Fruit fly (Drosophila melanogaster) whole organism, embryonic: ENCODE measurements around the gene CG5445.

Experiments used
- Abd-B ChIP-seq: fragments of 200-800 bp; sonication (Bioruptor generic); optimal IDR thresholded peaks from 2 replicates; lab custom pipeline; 2018; ENCODE audit warnings: missing biosample characterization, mild to moderate bottlenecking, missing genetic modification characterization, moderate library complexity
- Adf1 ChIP-seq: fragments of 200-800 bp; sonication (Bioruptor generic); IDR thresholded peaks from 2 replicates; pipeline ENCODE4 v1.3.6; 2022; ENCODE audit warnings: missing biosample characterization, missing genetic modification characterization
- B-H2 ChIP-seq: fragments of 200-800 bp; sonication (Bioruptor generic); optimal IDR thresholded peaks from 2 replicates; lab custom pipeline; 2018; ENCODE audit warnings: missing biosample characterization, mild to moderate bottlenecking, missing genetic modification characterization
- CG10147 ChIP-seq: fragments of 200-800 bp; sonication (Bioruptor generic); optimal IDR thresholded peaks from 2 replicates; lab custom pipeline; 2019; ENCODE audit warnings: missing biosample characterization, mild to moderate bottlenecking, missing genetic modification characterization, moderate library complexity
- CG11085 ChIP-seq: fragments of 200-800 bp; sonication (Bioruptor generic); IDR thresholded peaks from 2 replicates; pipeline ENCODE4 v1.3.6; 2022; ENCODE audit warnings: missing biosample characterization, missing genetic modification characterization
- CG11504 ChIP-seq: fragments of 200-800 bp; sonication (Bioruptor generic); optimal IDR thresholded peaks from 3 replicates; lab custom pipeline; 2019; ENCODE audit warnings: missing biosample characterization, mild to moderate bottlenecking, missing genetic modification characterization, moderate library complexity
- CG12236 ChIP-seq: fragments of 200-800 bp; sonication (Bioruptor generic); optimal IDR thresholded peaks from 2 replicates; lab custom pipeline; 2016; ENCODE audit warnings: missing biosample characterization, missing genetic modification characterization
- CG15011 ChIP-seq: fragments of 200-800 bp; sonication (Bioruptor generic); optimal IDR thresholded peaks from 3 replicates; lab custom pipeline; 2018; ENCODE audit warnings: missing biosample characterization, mild to moderate bottlenecking, missing genetic modification characterization
- CG15601 ChIP-seq: fragments of 200-800 bp; sonication (Bioruptor generic); optimal IDR thresholded peaks from 3 replicates; lab custom pipeline; 2019; ENCODE audit warnings: missing biosample characterization, mild to moderate bottlenecking, missing genetic modification characterization, moderate library complexity
- CG16813 ChIP-seq: fragments of 200-800 bp; sonication (Bioruptor generic); IDR thresholded peaks from 3 replicates; pipeline ENCODE4 v1.3.6; 2022; ENCODE audit warnings: missing biosample characterization, missing genetic modification characterization; ENCODE audit not compliant: partially characterized antibody
- CG17186 ChIP-seq: fragments of 200-800 bp; sonication (Bioruptor generic); optimal IDR thresholded peaks from 3 replicates; lab custom pipeline; 2017; ENCODE audit warnings: missing biosample characterization, missing genetic modification reagents, missing genetic modification characterization
- CG17361 ChIP-seq: fragments of 200-800 bp; sonication (Bioruptor generic); IDR thresholded peaks from 3 replicates; pipeline ENCODE4 v1.3.6; 2022; ENCODE audit warnings: missing biosample characterization, missing genetic modification characterization
- CG1832 ChIP-seq: fragments of 200-800 bp; sonication (Bioruptor generic); optimal IDR thresholded peaks from 2 replicates; lab custom pipeline; 2017; ENCODE audit warnings: missing biosample characterization, mild to moderate bottlenecking, missing genetic modification characterization, inconsistent platforms
- CG2129 ChIP-seq: fragments of 200-800 bp; sonication (Bioruptor generic); IDR thresholded peaks from 2 replicates; pipeline ENCODE4 v1.3.6; 2022; ENCODE audit warnings: missing biosample characterization, missing genetic modification characterization; ENCODE audit not compliant: partially characterized antibody
- CG34224 ChIP-seq: fragments of 200-800 bp; sonication (Bioruptor generic); IDR thresholded peaks from 3 replicates; pipeline ENCODE4 v1.3.6; 2022; ENCODE audit warnings: missing biosample characterization, missing genetic modification characterization; ENCODE audit not compliant: partially characterized antibody
- CG4424 ChIP-seq: fragments of 200-800 bp; sonication (Bioruptor generic); optimal IDR thresholded peaks from 3 replicates; lab custom pipeline; 2016; ENCODE audit warnings: missing biosample characterization, missing genetic modification characterization
- CG8765 ChIP-seq: fragments of 200-800 bp; sonication (Bioruptor generic); IDR thresholded peaks from 2 replicates; pipeline ENCODE4 v1.3.6; 2022; ENCODE audit warnings: missing biosample characterization, missing genetic modification characterization
- Camta ChIP-seq: fragments of 200-800 bp; sonication (Bioruptor generic); optimal IDR thresholded peaks from 2 replicates; lab custom pipeline; 2016; ENCODE audit warnings: missing biosample characterization, missing genetic modification characterization
- Dbx ChIP-seq: fragments of 200-800 bp; sonication (Bioruptor generic); IDR thresholded peaks from 3 replicates; pipeline ENCODE4 v1.3.6; 2022; ENCODE audit warnings: missing biosample characterization, missing genetic modification characterization
- Dip2 ChIP-seq: fragments of 200-800 bp; sonication (Bioruptor generic); IDR thresholded peaks from 2 replicates; pipeline ENCODE4 v1.3.6; 2022; ENCODE audit warnings: missing biosample characterization, missing genetic modification characterization
- Doc2 ChIP-seq: fragments of 200-800 bp; sonication (Bioruptor generic); IDR thresholded peaks from 2 replicates; pipeline ENCODE4 v1.3.6; 2022; ENCODE audit warnings: missing biosample characterization, missing genetic modification characterization
- Elba2 ChIP-seq: fragments of 200-800 bp; sonication (Bioruptor generic); optimal IDR thresholded peaks from 3 replicates; lab custom pipeline; 2016; ENCODE audit warnings: missing biosample characterization, missing genetic modification characterization
- Fer3 ChIP-seq: fragments of 200-800 bp; sonication (Bioruptor generic); optimal IDR thresholded peaks from 2 replicates; lab custom pipeline; 2018; ENCODE audit warnings: missing biosample characterization, mild to moderate bottlenecking, missing genetic modification characterization, moderate library complexity
- HLH3B ChIP-seq: fragments of 200-800 bp; sonication (Bioruptor generic); IDR thresholded peaks from 2 replicates; pipeline ENCODE4 v1.3.6; 2022; ENCODE audit warnings: missing biosample characterization, missing genetic modification characterization
- HLHmδ ChIP-seq: fragments of 200-800 bp; sonication (Bioruptor generic); optimal IDR thresholded peaks from 2 replicates; lab custom pipeline; 2018; ENCODE audit warnings: missing biosample characterization, mild to moderate bottlenecking, missing genetic modification characterization, moderate library complexity
- Hr78 ChIP-seq, 2 experiments: fragments of 200-800 bp in 1 of 2; fragments of >200 bp in 1 of 2; sonication (Bioruptor generic) in 1 of 2; optimal IDR thresholded peaks; 2 replicates each; lab custom pipeline; 2017 to 2019; ENCODE audit warnings: missing biosample characterization in 2 of 2, missing genetic modification characterization in 2 of 2, mild to moderate bottlenecking in 1 of 2, moderate library complexity in 1 of 2
- Jarid2 ChIP-seq: fragments of 200-800 bp; sonication (Bioruptor generic); optimal IDR thresholded peaks from 3 replicates; lab custom pipeline; 2017; ENCODE audit warnings: mild to moderate bottlenecking, missing biosample characterization, missing genetic modification reagents, missing genetic modification characterization
- Mrtf ChIP-seq: fragments of 200-800 bp; sonication (Bioruptor generic); IDR thresholded peaks from 3 replicates; pipeline ENCODE4 v1.3.6; 2022; ENCODE audit warnings: missing biosample characterization, missing genetic modification characterization
- Myb ChIP-seq: fragments of 200-800 bp; sonication (Bioruptor generic); optimal IDR thresholded peaks from 2 replicates; lab custom pipeline; 2016; ENCODE audit warnings: missing biosample characterization, missing genetic modification characterization
- Nf-YB ChIP-seq: fragments of 200-800 bp; sonication (Bioruptor generic); optimal IDR thresholded peaks from 3 replicates; lab custom pipeline; 2019; ENCODE audit warnings: missing biosample characterization, mild to moderate bottlenecking, missing genetic modification characterization, moderate library complexity
- Side ChIP-seq: fragments of 200-800 bp; sonication (Bioruptor generic); optimal IDR thresholded peaks from 2 replicates; lab custom pipeline; 2016; ENCODE audit warnings: missing biosample characterization, missing genetic modification characterization
- Six4 ChIP-seq: fragments of 200-800 bp; sonication (Bioruptor generic); optimal IDR thresholded peaks from 2 replicates; lab custom pipeline; 2016; ENCODE audit warnings: missing biosample characterization, missing genetic modification characterization
- Sox100B ChIP-seq: fragments of 200-800 bp; sonication (Bioruptor generic); optimal IDR thresholded peaks from 3 replicates; lab custom pipeline; 2018; ENCODE audit warnings: missing biosample characterization, mild to moderate bottlenecking, missing genetic modification characterization
- Vsx1 ChIP-seq: fragments of 200-800 bp; sonication (Bioruptor generic); optimal IDR thresholded peaks from 2 replicates; lab custom pipeline; 2017; ENCODE audit warnings: missing biosample characterization, mild to moderate bottlenecking, missing genetic modification characterization, missing genetic modification reagents
- abd-A ChIP-seq: fragments of 200-800 bp; sonication (Bioruptor generic); optimal IDR thresholded peaks from 3 replicates; lab custom pipeline; 2019; ENCODE audit warnings: missing biosample characterization, mild to moderate bottlenecking, missing genetic modification characterization, moderate library complexity
- ara ChIP-seq: fragments of 200-800 bp; sonication (Bioruptor generic); IDR thresholded peaks from 2 replicates; pipeline ENCODE4 v1.3.6; 2022; ENCODE audit warnings: missing biosample characterization, missing genetic modification characterization
- br ChIP-seq: fragments of >200 bp; optimal IDR thresholded peaks from 2 replicates; lab custom pipeline; 2017
- cad ChIP-seq: fragments of >200 bp; optimal IDR thresholded peaks from 2 replicates; lab custom pipeline; 2017; ENCODE audit warnings: missing biosample characterization, missing genetic modification characterization
- cato ChIP-seq: fragments of 200-800 bp; sonication (Bioruptor generic); optimal IDR thresholded peaks from 2 replicates; lab custom pipeline; 2016; ENCODE audit warnings: missing biosample characterization, missing genetic modification characterization, borderline replicate concordance
- crol ChIP-seq: fragments of 200-800 bp; sonication (Bioruptor generic); IDR thresholded peaks from 2 replicates; pipeline ENCODE4 v1.3.6; 2022; ENCODE audit warnings: missing biosample characterization, missing genetic modification characterization
- disco-r ChIP-seq: fragments of 200-800 bp; sonication (Bioruptor generic); optimal IDR thresholded peaks from 2 replicates; lab custom pipeline; 2016; ENCODE audit warnings: missing biosample characterization, missing genetic modification characterization
- dm ChIP-seq: fragments of 200-800 bp; sonication (Bioruptor generic); optimal IDR thresholded peaks from 3 replicates; lab custom pipeline; 2016; ENCODE audit warnings: missing biosample characterization, missing genetic modification characterization
- dmrt11E ChIP-seq: fragments of 200-800 bp; sonication (Bioruptor generic); optimal IDR thresholded peaks from 3 replicates; lab custom pipeline; 2018; ENCODE audit warnings: missing biosample characterization, mild to moderate bottlenecking, missing genetic modification characterization, moderate library complexity
- eyg ChIP-seq: fragments of 200-800 bp; sonication (Bioruptor generic); optimal IDR thresholded peaks from 3 replicates; lab custom pipeline; 2016; ENCODE audit warnings: missing biosample characterization, missing genetic modification characterization
- gcm ChIP-seq: fragments of 200-800 bp; sonication (Bioruptor generic); optimal IDR thresholded peaks from 2 replicates; lab custom pipeline; 2019; ENCODE audit warnings: missing biosample characterization, mild to moderate bottlenecking, missing genetic modification characterization, moderate library complexity
- nmo ChIP-seq: fragments of 200-800 bp; sonication (Bioruptor generic); optimal IDR thresholded peaks from 2 replicates; lab custom pipeline; 2018; ENCODE audit warnings: missing biosample characterization, mild to moderate bottlenecking, missing genetic modification characterization, moderate library complexity
- otp ChIP-seq: fragments of 200-800 bp; sonication (Bioruptor generic); IDR thresholded peaks from 3 replicates; pipeline ENCODE4, ENCODE4 v1.3.6; 2022; ENCODE audit warnings: missing biosample characterization, missing genetic modification characterization
- prd ChIP-seq, 3 experiments: fragments of >200 bp in 2 of 3; fragments of 200-800 bp in 1 of 3; sonication (Bioruptor generic) in 1 of 3; optimal IDR thresholded peaks in 2 of 3; IDR thresholded peaks in 1 of 3; 2 replicates in 2 of 3; 3 replicates in 1 of 3; pipeline versions ENCODE4 v1.3.6 to Lab custom; 2017 to 2022; ENCODE audit warnings: missing biosample characterization in 1 of 3, missing genetic modification characterization in 1 of 3
- pum ChIP-seq: fragments of 200-800 bp; sonication (Bioruptor generic); optimal IDR thresholded peaks from 2 replicates; lab custom pipeline; 2016; ENCODE audit warnings: missing biosample characterization, missing genetic modification characterization
- sr ChIP-seq: fragments of 200-800 bp; sonication (Bioruptor generic); IDR thresholded peaks from 3 replicates; pipeline ENCODE4 v1.3.6; 2022; ENCODE audit warnings: missing biosample characterization, missing genetic modification characterization
- vvl ChIP-seq: fragments of 200-800 bp; sonication (Bioruptor generic); IDR thresholded peaks from 2 replicates; pipeline ENCODE4 v1.3.6; 2022; ENCODE audit warnings: missing biosample characterization, missing genetic modification characterization

Gene CG5445

dm6 chrX:17313346-17313745 is 31.1 kb downstream of the CG5445 start (continued):
- TF ChIP-seq Hr78 (GFP tag; optimal IDR thresholded peaks at IDR 0.05; lab: Kevin White, UChicago) (no peak), CG12236 (GFP tag; lab: Kevin White, UChicago) (no peak), CG10147 (GFP tag; lab: Kevin White, UChicago) (no peak), CG17361 (GFP tag; lab: Robert Waterston, UW) (no peak), Camta (no peak), Side (GFP tag; lab: Kevin White, UChicago) (no peak), sr (GFP tag; lab: Robert Waterston, UW) (no peak), HLH3B (GFP tag; lab: Robert Waterston, UW) (no peak), Six4 (GFP tag; lab: Kevin White, UChicago) (no peak), CG2129 (GFP tag; lab: Robert Waterston, UW) (no peak), Sox100B (no peak), prd (optimal IDR thresholded peaks at IDR 0.05; lab: Kevin White, UChicago) (no peak), prd (GFP tag; IDR thresholded peaks at IDR 0.05; lab: Robert Waterston, UW) (no peak), Dip2 (GFP tag; lab: Robert Waterston, UW) (no peak), br (lab: Kevin White, UChicago) (no peak), CG8765 (GFP tag; lab: Robert Waterston, UW) (no peak), dm (no peak), otp (GFP tag; lab: Robert Waterston, UW) (no peak), nmo (GFP tag; lab: Kevin White, UChicago) (no peak), CG11504 (peak; percentile 9), CG17186 (GFP tag; lab: Kevin White, UChicago) (no peak), CG15011 (GFP tag; lab: Kevin White, UChicago) (no peak), CG16813 (GFP tag; lab: Robert Waterston, UW) (no peak), CG34224 (GFP tag; lab: Robert Waterston, UW) (no peak), dmrt11E (tag; lab: Kevin White, UChicago) (no peak), CG11085 (GFP tag; lab: Robert Waterston, UW) (no peak), ara (0 out of 2 replicates have a peak, but pooled peaks have one; percentile 13), HLHmδ (GFP tag; lab: Kevin White, UChicago) (no peak), disco-r (GFP tag; lab: Kevin White, UChicago) (no peak), cato (no peak), Mrtf (GFP tag; lab: Robert Waterston, UW) (no peak), CG15601 (no peak), Doc2 (no peak)

dm6 chrX:17314213-17314612 is 31.9 kb downstream of the CG5445 start, which contains the start of gene B-H2:
B-H2 (plus strand) TSS chrX:17314581.
- TF ChIP-seq Elba2 (GFP tag; lab: Kevin White, UChicago) (peak; percentile 74), gcm (GFP tag; lab: Kevin White, UChicago) (peak; percentile 72), Myb (GFP tag; lab: Kevin White, UChicago) (no peak), otp (GFP tag; lab: Robert Waterston, UW) (0 out of 3 replicates have a peak, but pooled peaks have one; percentile 46), CG4424 (no peak), crol (GFP tag; lab: Robert Waterston, UW) (0 out of 2 replicates have a peak, but pooled peaks have one; percentile 22), CG11504 (peak; percentile 43), Vsx1 (GFP tag; lab: Kevin White, UChicago) (peak; percentile 58), Adf1 (GFP tag; lab: Robert Waterston, UW) (peak; percentile 83), Dbx (no peak), CG1832 (GFP tag; lab: Kevin White, UChicago) (peak; percentile 92), sr (GFP tag; lab: Robert Waterston, UW) (peak; percentile 47; the same call in 1 of the 3 replicates), eyg (GFP tag; lab: Kevin White, UChicago) (no peak), B-H2 (peak; percentile 54), cad (GFP tag; lab: Kevin White, UChicago) (peak; percentile 89), vvl (GFP tag; lab: Robert Waterston, UW) (0 out of 2 replicates have a peak, but pooled peaks have one; percentile 19), Abd-B (GFP tag; lab: Kevin White, UChicago) (peak; percentile 19), Fer3 (tag; lab: Kevin White, UChicago) (no peak), Nf-YB (GFP tag; lab: Kevin White, UChicago) (peak; percentile 95), pum (GFP tag; lab: Kevin White, UChicago) (no peak), Jarid2 (GFP tag; lab: Kevin White, UChicago) (peak; percentile 70), abd-A (peak; percentile 16)
